Worm (Caenorhabditis elegans) whole organism, L3 larva: Measurements from ENCODE around the gene F17E9.3.

Experiments
- R02D3.7 ChIP-seq: fragments of 150-350 bp; optimal IDR thresholded peaks from 2 replicates; lab custom pipeline; 2014; ENCODE audit warnings: missing biosample characterization, missing genetic modification characterization
- ZK546.5 ChIP-seq: sonication (generic microtip); optimal IDR thresholded peaks from 2 replicates; lab custom pipeline; 2017; ENCODE audit warnings: missing biosample characterization, missing genetic modification characterization
- aly-2 ChIP-seq: fragments of 150-350 bp; optimal IDR thresholded peaks from 2 replicates; lab custom pipeline; 2014; ENCODE audit warnings: missing biosample characterization, missing genetic modification characterization
- ama-1 ChIP-seq: fragments of 150-350 bp; optimal IDR thresholded peaks from 2 replicates; lab custom pipeline; 2018
- ceh-16 ChIP-seq: sonication (generic microtip); optimal IDR thresholded peaks from 2 replicates; lab custom pipeline; 2017; ENCODE audit warnings: missing biosample characterization, missing genetic modification characterization
- ceh-82 ChIP-seq: fragments of 150-350 bp; optimal IDR thresholded peaks from 2 replicates; lab custom pipeline; 2014; ENCODE audit warnings: missing biosample characterization, missing genetic modification characterization
- ceh-9 ChIP-seq: sonication (generic microtip); optimal IDR thresholded peaks from 2 replicates; lab custom pipeline; 2018; ENCODE audit warnings: missing biosample characterization, missing genetic modification characterization
- daf-12 ChIP-seq: fragments of 150-350 bp; optimal IDR thresholded peaks from 2 replicates; lab custom pipeline; 2014; ENCODE audit warnings: missing biosample characterization, missing genetic modification reagents, missing genetic modification characterization
- egl-27 ChIP-seq: sonication (generic microtip); optimal IDR thresholded peaks from 4 replicates; lab custom pipeline; 2017; ENCODE audit warnings: missing biosample characterization, missing genetic modification reagents, missing genetic modification characterization
- egl-5 ChIP-seq: fragments of 150-350 bp; optimal IDR thresholded peaks from 2 replicates; lab custom pipeline; 2017; ENCODE audit warnings: missing biosample characterization, missing genetic modification reagents, missing genetic modification characterization, inconsistent platforms
- elt-1 ChIP-seq: fragments of 150-350 bp; optimal IDR thresholded peaks from 2 replicates; lab custom pipeline; 2014; ENCODE audit warnings: missing biosample characterization, missing genetic modification characterization
- elt-2 ChIP-seq: sonication (generic microtip); optimal IDR thresholded peaks from 2 replicates; lab custom pipeline; 2016; ENCODE audit warnings: missing genetic modification reagents, mild to moderate bottlenecking, missing genetic modification characterization, missing compliant biosample characterization
- elt-3 ChIP-seq, 3 experiments: fragments of 150-350 bp in 1 of 3; sonication (generic microtip) in 2 of 3; optimal IDR thresholded peaks; 2 replicates in 2 of 3; 4 replicates in 1 of 3; lab custom pipeline; 2014 to 2017; ENCODE audit warnings: missing biosample characterization in 3 of 3, missing genetic modification characterization in 3 of 3
- eor-1 ChIP-seq, 2 experiments: fragments of 150-350 bp; optimal IDR thresholded peaks; 2 replicates each; lab custom pipeline; 2014 to 2018; ENCODE audit warnings: missing biosample characterization in 2 of 2, missing genetic modification characterization in 2 of 2
- fkh-10 ChIP-seq: sonication (generic microtip); optimal IDR thresholded peaks from 2 replicates; lab custom pipeline; 2017; ENCODE audit warnings: missing biosample characterization, missing genetic modification reagents, missing genetic modification characterization
- fkh-2 ChIP-seq: fragments of 150-350 bp; optimal IDR thresholded peaks from 2 replicates; lab custom pipeline; 2014; ENCODE audit warnings: missing biosample characterization, missing genetic modification reagents, missing genetic modification characterization
- fos-1 ChIP-seq: fragments of 150-350 bp; optimal IDR thresholded peaks from 2 replicates; lab custom pipeline; 2014; ENCODE audit warnings: missing biosample characterization, missing genetic modification characterization
- hmg-11 ChIP-seq: sonication (generic microtip); optimal IDR thresholded peaks from 2 replicates; lab custom pipeline; 2016; ENCODE audit warnings: missing genetic modification characterization, missing compliant biosample characterization
- jun-1 ChIP-seq: fragments of 150-350 bp; optimal IDR thresholded peaks from 2 replicates; lab custom pipeline; 2014; ENCODE audit warnings: missing biosample characterization, missing genetic modification reagents, missing genetic modification characterization
- lsy-12 ChIP-seq: sonication (generic microtip); optimal IDR thresholded peaks from 2 replicates; lab custom pipeline; 2016; ENCODE audit warnings: mild to moderate bottlenecking, missing genetic modification characterization, missing compliant biosample characterization
- mdl-1 ChIP-seq: fragments of 150-350 bp; optimal IDR thresholded peaks from 2 replicates; lab custom pipeline; 2014; ENCODE audit warnings: missing biosample characterization, missing genetic modification characterization
- mml-1 ChIP-seq: fragments of 150-350 bp; sonication (generic microtip); optimal IDR thresholded peaks from 3 replicates; lab custom pipeline; 2014; ENCODE audit warnings: missing biosample characterization, missing genetic modification characterization
- nfya-1 ChIP-seq: sonication (generic microtip); optimal IDR thresholded peaks from 2 replicates; lab custom pipeline; 2017; ENCODE audit warnings: missing genetic modification characterization, mild to moderate bottlenecking, missing compliant biosample characterization, antibody characterized with exemption, moderate library complexity; ENCODE audit not compliant: insufficient read depth
- nhr-11 ChIP-seq: fragments of 150-350 bp; optimal IDR thresholded peaks from 2 replicates; lab custom pipeline; 2014; ENCODE audit warnings: missing biosample characterization, missing genetic modification characterization
- nhr-12 ChIP-seq: fragments of 150-350 bp; optimal IDR thresholded peaks from 2 replicates; lab custom pipeline; 2014; ENCODE audit warnings: missing biosample characterization, missing genetic modification characterization
- nhr-23 ChIP-seq: fragments of 150-350 bp; optimal IDR thresholded peaks from 2 replicates; lab custom pipeline; 2014; ENCODE audit warnings: missing biosample characterization, missing genetic modification reagents, missing genetic modification characterization
- nhr-237 ChIP-seq: fragments of 150-350 bp; optimal IDR thresholded peaks from 2 replicates; lab custom pipeline; 2014; ENCODE audit warnings: missing biosample characterization, missing genetic modification characterization
- nhr-43 ChIP-seq: sonication (generic microtip); optimal IDR thresholded peaks from 2 replicates; lab custom pipeline; 2016; ENCODE audit warnings: mild to moderate bottlenecking, missing genetic modification characterization, missing compliant biosample characterization; ENCODE audit not compliant: poor library complexity, severe bottlenecking
- nhr-67 ChIP-seq: fragments of 150-350 bp; optimal IDR thresholded peaks from 2 replicates; lab custom pipeline; 2014; ENCODE audit warnings: missing biosample characterization, missing genetic modification characterization
- nhr-76 ChIP-seq: fragments of 150-350 bp; sonication (generic microtip); optimal IDR thresholded peaks from 5 replicates; lab custom pipeline; 2014; ENCODE audit warnings: missing biosample characterization, missing genetic modification characterization
- nhr-77 ChIP-seq: fragments of 150-350 bp; optimal IDR thresholded peaks from 2 replicates; lab custom pipeline; 2014; ENCODE audit warnings: missing biosample characterization, missing genetic modification characterization
- pha-4 ChIP-seq: fragments of 150-350 bp; optimal IDR thresholded peaks from 2 replicates; lab custom pipeline; 2014; ENCODE audit warnings: missing biosample characterization, missing genetic modification reagents, missing genetic modification characterization
- sea-2 ChIP-seq: fragments of 150-350 bp; sonication (generic microtip); optimal IDR thresholded peaks from 4 replicates; lab custom pipeline; 2014; ENCODE audit warnings: missing biosample characterization, missing genetic modification reagents, missing genetic modification characterization
- skn-1 ChIP-seq: fragments of 150-350 bp; optimal IDR thresholded peaks from 2 replicates; lab custom pipeline; 2014; ENCODE audit warnings: missing biosample characterization, missing genetic modification characterization
- snpc-4 ChIP-seq: fragments of 150-350 bp; optimal IDR thresholded peaks from 2 replicates; lab custom pipeline; 2014; ENCODE audit warnings: missing biosample characterization, missing genetic modification characterization
- tbx-2 ChIP-seq: sonication (generic microtip); optimal IDR thresholded peaks from 2 replicates; lab custom pipeline; 2016; ENCODE audit warnings: mild to moderate bottlenecking, missing genetic modification characterization, missing compliant biosample characterization
- unc-39 ChIP-seq: sonication (generic microtip); optimal IDR thresholded peaks from 4 replicates; lab custom pipeline; 2017; ENCODE audit warnings: missing biosample characterization, missing genetic modification characterization
- unc-62 ChIP-seq: fragments of 150-350 bp; sonication (generic microtip); optimal IDR thresholded peaks from 4 replicates; lab custom pipeline; 2014; ENCODE audit warnings: missing biosample characterization, missing genetic modification reagents, missing genetic modification characterization
- zag-1 ChIP-seq: fragments of 150-350 bp; optimal IDR thresholded peaks from 2 replicates; lab custom pipeline; 2014; ENCODE audit warnings: missing biosample characterization, missing genetic modification characterization
- ztf-11 ChIP-seq: fragments of 150-350 bp; optimal IDR thresholded peaks from 2 replicates; lab custom pipeline; 2014; ENCODE audit warnings: missing biosample characterization, missing genetic modification characterization
- ztf-4 ChIP-seq: fragments of 150-350 bp; optimal IDR thresholded peaks from 2 replicates; lab custom pipeline; 2014; ENCODE audit warnings: missing biosample characterization, missing genetic modification characterization

F17E9.3 gene

ce11 chrIV:8376923-8377322 is 22.3 kb downstream of the F17E9.3 start:
- TF ChIP-seq ztf-11 (tag; lab: Kevin White, UChicago) (no peak), nfya-1 (tag; lab: Kevin White, UChicago) (peak; percentile 44), pha-4 (tag; lab: Kevin White, UChicago) (peak; percentile 55), egl-5 (tag; lab: Kevin White, UChicago) (no peak)

ce11 chrIV:8377501-8377900 is 22.8 kb downstream of the F17E9.3 start, which contains the start of gene D2096.7:
TSS of gene D2096.7 (minus strand) at chrIV:8377630.
- TF ChIP-seq ztf-4 (tag; lab: Kevin White, UChicago): peak; percentile 47
- TF ChIP-seq hmg-11 (tag; lab: Kevin White, UChicago): no peak
- TF ChIP-seq lsy-12 (tag; lab: Kevin White, UChicago): peak; percentile 6
- TF ChIP-seq ama-1: peak; percentile 77
- no peak for TF ChIP-seq unc-62 (GFP tag; lab: Kevin White, UChicago)
- peak; percentile 2 for TF ChIP-seq elt-2 (tag; lab: Kevin White, UChicago)
- no peak for TF ChIP-seq fos-1 (tag; lab: Kevin White, UChicago)
- no peak for TF ChIP-seq skn-1 (tag; lab: Kevin White, UChicago)
- peak; percentile 31 for TF ChIP-seq nhr-43 (tag; lab: Kevin White, UChicago)
- TF ChIP-seq, all 47 proteins: peak for 5

DNA sequence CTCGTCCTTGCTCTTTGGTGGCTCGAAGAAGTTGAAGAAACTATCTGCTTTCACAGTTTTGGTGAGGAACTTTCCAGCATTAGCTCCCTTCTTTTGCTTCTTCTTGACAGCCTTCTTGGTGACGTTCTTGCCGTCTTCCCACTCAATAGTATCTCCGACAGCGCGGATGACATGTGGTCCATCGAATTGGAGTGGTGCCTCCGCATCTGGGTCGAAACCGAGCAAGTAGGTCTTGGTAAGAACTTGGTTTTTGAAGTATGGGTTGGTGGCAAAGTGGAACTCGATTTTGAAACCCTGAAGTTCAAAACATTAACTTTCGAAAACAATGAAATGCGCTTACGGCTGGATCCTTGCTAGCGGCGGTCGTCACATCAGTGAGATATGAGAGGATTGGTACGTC is 23.6 kb downstream of the F17E9.3 start:
- TF ChIP-seq fos-1 (tag; lab: Kevin White, UChicago) (no peak), elt-2 (tag; lab: Kevin White, UChicago) (no peak), ceh-16 (tag; lab: Kevin White, UChicago) (no peak), skn-1 (tag; lab: Kevin White, UChicago) (no peak), pha-4 (tag; lab: Kevin White, UChicago) (no peak), nfya-1 (tag; lab: Kevin White, UChicago) (no peak), ZK546.5 (tag; lab: Kevin White, UChicago) (no peak), zag-1 (tag; lab: Kevin White, UChicago) (no peak), ztf-4 (tag; lab: Kevin White, UChicago) (no peak), mdl-1 (tag; lab: Kevin White, UChicago) (no peak), egl-5 (tag; lab: Kevin White, UChicago) (no peak), aly-2 (tag; lab: Kevin White, UChicago) (no peak), nhr-23 (tag; lab: Kevin White, UChicago) (no peak), fkh-10 (GFP tag; lab: Kevin White, UChicago) (no peak), nhr-76 (tag; lab: Kevin White, UChicago) (no peak), daf-12 (no peak), ceh-82 (no peak), jun-1 (tag; lab: Kevin White, UChicago) (no peak), ztf-11 (tag; lab: Kevin White, UChicago) (no peak), elt-1 (tag; lab: Kevin White, UChicago) (no peak)

ce11 chrIV:8379278-8379677 is 24.6 kb downstream of the F17E9.3 start, which contains the start of gene nap-1:
TSS of gene nap-1 (minus strand) at chrIV:8379319.
- TF ChIP-seq ceh-82 (no peak), R02D3.7 (peak; percentile 97), lsy-12 (tag; lab: Kevin White, UChicago) (no peak), pha-4 (tag; lab: Kevin White, UChicago) (peak; percentile 95), elt-1 (tag; lab: Kevin White, UChicago) (no peak), nhr-43 (tag; lab: Kevin White, UChicago) (no peak), nhr-23 (tag; lab: Kevin White, UChicago) (peak; percentile 75), nfya-1 (tag; lab: Kevin White, UChicago) (peak; percentile 87), nhr-12 (tag; lab: Kevin White, UChicago) (no peak), unc-62 (GFP tag; lab: Kevin White, UChicago) (peak; percentile 26), ceh-9 (tag; lab: Kevin White, UChicago) (no peak), elt-2 (tag; lab: Kevin White, UChicago) (peak; percentile 58), jun-1 (tag; lab: Kevin White, UChicago) (no peak), eor-1 (tag; optimal IDR thresholded peaks at IDR 0.05; lab: Kevin White, UChicago) (no peak), fos-1 (tag; lab: Kevin White, UChicago) (no peak), zag-1 (tag; lab: Kevin White, UChicago) (no peak), nhr-11 (tag; lab: Kevin White, UChicago) (no peak), fkh-2 (no peak), mdl-1 (tag; lab: Kevin White, UChicago) (no peak), ztf-11 (tag; lab: Kevin White, UChicago) (no peak), unc-39 (tag; lab: Kevin White, UChicago) (no peak), sea-2 (no peak), egl-5 (tag; lab: Kevin White, UChicago) (peak; percentile 85), elt-3 (tag; optimal IDR thresholded peaks at IDR 0.05; lab: Kevin White, UChicago) (no peak), tbx-2 (tag; lab: Kevin White, UChicago) (no peak), snpc-4 (tag; lab: Kevin White, UChicago) (peak; percentile 83), nhr-77 (tag; lab: Kevin White, UChicago) (no peak), ZK546.5 (tag; lab: Kevin White, UChicago) (no peak), ceh-16 (tag; lab: Kevin White, UChicago) (no peak), nhr-67 (no peak), aly-2 (tag; lab: Kevin White, UChicago) (no peak), nhr-237 (no peak), skn-1 (tag; lab: Kevin White, UChicago) (peak; percentile 33), nhr-76 (tag; lab: Kevin White, UChicago) (no peak), daf-12 (no peak), ama-1 (peak; percentile 14), egl-27 (tag; lab: Kevin White, UChicago) (no peak), mml-1 (tag; lab: Kevin White, UChicago) (no peak), fkh-10 (GFP tag; lab: Kevin White, UChicago) (peak; percentile 24), ztf-4 (tag; lab: Kevin White, UChicago) (peak; percentile 62)
